Worm (Caenorhabditis elegans) whole organism, L3 larva: ENCODE data around the gene H13N06.7.

Experiments
- R02D3.7 ChIP-seq: fragments of 150-350 bp; optimal IDR thresholded peaks from 2 replicates; lab custom pipeline; 2014; ENCODE audit warnings: missing biosample characterization, missing genetic modification characterization
- aly-2 ChIP-seq: fragments of 150-350 bp; optimal IDR thresholded peaks from 2 replicates; lab custom pipeline; 2014; ENCODE audit warnings: missing biosample characterization, missing genetic modification characterization
- ceh-16 ChIP-seq: sonication (generic microtip); optimal IDR thresholded peaks from 2 replicates; lab custom pipeline; 2017; ENCODE audit warnings: missing biosample characterization, missing genetic modification characterization
- ceh-28 ChIP-seq: fragments of 150-350 bp; optimal IDR thresholded peaks from 2 replicates; lab custom pipeline; 2014; ENCODE audit warnings: missing biosample characterization, missing genetic modification reagents, missing genetic modification characterization
- ceh-82 ChIP-seq: fragments of 150-350 bp; optimal IDR thresholded peaks from 2 replicates; lab custom pipeline; 2014; ENCODE audit warnings: missing biosample characterization, missing genetic modification characterization
- ceh-9 ChIP-seq: sonication (generic microtip); optimal IDR thresholded peaks from 2 replicates; lab custom pipeline; 2018; ENCODE audit warnings: missing biosample characterization, missing genetic modification characterization
- egl-27 ChIP-seq: sonication (generic microtip); optimal IDR thresholded peaks from 4 replicates; lab custom pipeline; 2017; ENCODE audit warnings: missing biosample characterization, missing genetic modification reagents, missing genetic modification characterization
- egl-5 ChIP-seq: fragments of 150-350 bp; optimal IDR thresholded peaks from 2 replicates; lab custom pipeline; 2017; ENCODE audit warnings: missing biosample characterization, missing genetic modification reagents, missing genetic modification characterization, inconsistent platforms
- elt-1 ChIP-seq: fragments of 150-350 bp; optimal IDR thresholded peaks from 2 replicates; lab custom pipeline; 2014; ENCODE audit warnings: missing biosample characterization, missing genetic modification characterization
- elt-3 ChIP-seq, 3 experiments: fragments of 150-350 bp in 1 of 3; sonication (generic microtip) in 2 of 3; optimal IDR thresholded peaks; 2 replicates in 2 of 3; 4 replicates in 1 of 3; lab custom pipeline; 2014 to 2017; ENCODE audit warnings: missing biosample characterization in 3 of 3, missing genetic modification characterization in 3 of 3
- eor-1 ChIP-seq, 2 experiments: fragments of 150-350 bp; optimal IDR thresholded peaks; 2 replicates each; lab custom pipeline; 2014 to 2018; ENCODE audit warnings: missing biosample characterization in 2 of 2, missing genetic modification characterization in 2 of 2
- fkh-10 ChIP-seq: sonication (generic microtip); optimal IDR thresholded peaks from 2 replicates; lab custom pipeline; 2017; ENCODE audit warnings: missing biosample characterization, missing genetic modification reagents, missing genetic modification characterization
- fkh-2 ChIP-seq: fragments of 150-350 bp; optimal IDR thresholded peaks from 2 replicates; lab custom pipeline; 2014; ENCODE audit warnings: missing biosample characterization, missing genetic modification reagents, missing genetic modification characterization
- hmg-11 ChIP-seq: sonication (generic microtip); optimal IDR thresholded peaks from 2 replicates; lab custom pipeline; 2016; ENCODE audit warnings: missing genetic modification characterization, missing compliant biosample characterization
- jun-1 ChIP-seq: fragments of 150-350 bp; optimal IDR thresholded peaks from 2 replicates; lab custom pipeline; 2014; ENCODE audit warnings: missing biosample characterization, missing genetic modification reagents, missing genetic modification characterization
- mdl-1 ChIP-seq: fragments of 150-350 bp; optimal IDR thresholded peaks from 2 replicates; lab custom pipeline; 2014; ENCODE audit warnings: missing biosample characterization, missing genetic modification characterization
- mml-1 ChIP-seq: fragments of 150-350 bp; sonication (generic microtip); optimal IDR thresholded peaks from 3 replicates; lab custom pipeline; 2014; ENCODE audit warnings: missing biosample characterization, missing genetic modification characterization
- nfya-1 ChIP-seq: sonication (generic microtip); optimal IDR thresholded peaks from 2 replicates; lab custom pipeline; 2017; ENCODE audit warnings: missing genetic modification characterization, mild to moderate bottlenecking, missing compliant biosample characterization, antibody characterized with exemption, moderate library complexity; ENCODE audit not compliant: insufficient read depth
- nhr-11 ChIP-seq: fragments of 150-350 bp; optimal IDR thresholded peaks from 2 replicates; lab custom pipeline; 2014; ENCODE audit warnings: missing biosample characterization, missing genetic modification characterization
- nhr-12 ChIP-seq: fragments of 150-350 bp; optimal IDR thresholded peaks from 2 replicates; lab custom pipeline; 2014; ENCODE audit warnings: missing biosample characterization, missing genetic modification characterization
- nhr-237 ChIP-seq: fragments of 150-350 bp; optimal IDR thresholded peaks from 2 replicates; lab custom pipeline; 2014; ENCODE audit warnings: missing biosample characterization, missing genetic modification characterization
- nhr-25 ChIP-seq: sonication (generic microtip); optimal IDR thresholded peaks from 2 replicates; lab custom pipeline; 2017; ENCODE audit warnings: missing biosample characterization, missing genetic modification characterization
- nhr-28 ChIP-seq: fragments of 150-350 bp; optimal IDR thresholded peaks from 2 replicates; lab custom pipeline; 2014; ENCODE audit warnings: missing biosample characterization, missing genetic modification characterization
- nhr-43 ChIP-seq: sonication (generic microtip); optimal IDR thresholded peaks from 2 replicates; lab custom pipeline; 2016; ENCODE audit warnings: mild to moderate bottlenecking, missing genetic modification characterization, missing compliant biosample characterization; ENCODE audit not compliant: poor library complexity, severe bottlenecking
- nhr-67 ChIP-seq: fragments of 150-350 bp; optimal IDR thresholded peaks from 2 replicates; lab custom pipeline; 2014; ENCODE audit warnings: missing biosample characterization, missing genetic modification characterization
- nhr-76 ChIP-seq: fragments of 150-350 bp; sonication (generic microtip); optimal IDR thresholded peaks from 5 replicates; lab custom pipeline; 2014; ENCODE audit warnings: missing biosample characterization, missing genetic modification characterization
- pqm-1 ChIP-seq: fragments of 150-350 bp; optimal IDR thresholded peaks from 2 replicates; lab custom pipeline; 2017; ENCODE audit warnings: missing biosample characterization, missing genetic modification characterization, inconsistent platforms
- skn-1 ChIP-seq: fragments of 150-350 bp; optimal IDR thresholded peaks from 2 replicates; lab custom pipeline; 2014; ENCODE audit warnings: missing biosample characterization, missing genetic modification characterization
- snpc-4 ChIP-seq: fragments of 150-350 bp; optimal IDR thresholded peaks from 2 replicates; lab custom pipeline; 2014; ENCODE audit warnings: missing biosample characterization, missing genetic modification characterization
- tbx-2 ChIP-seq: sonication (generic microtip); optimal IDR thresholded peaks from 2 replicates; lab custom pipeline; 2016; ENCODE audit warnings: mild to moderate bottlenecking, missing genetic modification characterization, missing compliant biosample characterization
- unc-62 ChIP-seq: fragments of 150-350 bp; sonication (generic microtip); optimal IDR thresholded peaks from 4 replicates; lab custom pipeline; 2014; ENCODE audit warnings: missing biosample characterization, missing genetic modification reagents, missing genetic modification characterization
- zag-1 ChIP-seq: fragments of 150-350 bp; optimal IDR thresholded peaks from 2 replicates; lab custom pipeline; 2014; ENCODE audit warnings: missing biosample characterization, missing genetic modification characterization
- ztf-4 ChIP-seq: fragments of 150-350 bp; optimal IDR thresholded peaks from 2 replicates; lab custom pipeline; 2014; ENCODE audit warnings: missing biosample characterization, missing genetic modification characterization

The H13N06.7 gene

DNA sequence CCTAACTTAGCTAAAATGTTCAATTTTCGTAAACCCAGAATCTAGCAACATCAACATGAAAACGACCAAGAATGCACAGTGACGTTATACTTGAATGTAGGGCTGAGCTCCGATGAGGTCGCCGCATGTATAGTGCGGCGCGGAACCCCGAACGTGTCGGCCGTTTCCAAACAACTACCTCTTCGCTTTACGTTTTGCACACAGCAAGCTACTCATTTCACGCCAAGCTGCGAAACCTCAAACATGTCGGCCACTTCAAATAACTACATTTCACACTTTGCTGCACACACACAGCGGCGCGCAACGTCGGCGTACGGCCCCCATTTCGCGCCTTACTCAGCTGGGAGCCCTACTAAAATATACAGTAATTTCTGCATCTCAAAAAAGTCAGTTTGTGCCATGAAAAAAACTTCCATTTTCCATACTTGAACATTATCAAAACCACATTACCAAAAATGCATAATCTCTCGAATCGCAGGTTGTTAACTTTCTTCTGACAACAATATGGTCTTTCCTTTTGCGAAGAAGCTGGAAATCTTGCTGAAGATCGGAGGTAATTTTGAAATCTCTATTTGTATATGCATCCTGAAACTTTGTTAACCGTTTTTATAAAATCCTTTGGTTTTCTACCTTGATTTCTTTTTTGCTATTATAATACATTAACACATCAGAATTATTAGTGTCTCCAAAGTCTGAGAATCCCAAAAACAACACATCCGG is at the start of gene H13N06.7:
TSS of gene H13N06.7 (plus strand) at position 670 of the 720 bp plus-strand sequence.
- no peak for TF ChIP-seq nhr-237

DNA sequence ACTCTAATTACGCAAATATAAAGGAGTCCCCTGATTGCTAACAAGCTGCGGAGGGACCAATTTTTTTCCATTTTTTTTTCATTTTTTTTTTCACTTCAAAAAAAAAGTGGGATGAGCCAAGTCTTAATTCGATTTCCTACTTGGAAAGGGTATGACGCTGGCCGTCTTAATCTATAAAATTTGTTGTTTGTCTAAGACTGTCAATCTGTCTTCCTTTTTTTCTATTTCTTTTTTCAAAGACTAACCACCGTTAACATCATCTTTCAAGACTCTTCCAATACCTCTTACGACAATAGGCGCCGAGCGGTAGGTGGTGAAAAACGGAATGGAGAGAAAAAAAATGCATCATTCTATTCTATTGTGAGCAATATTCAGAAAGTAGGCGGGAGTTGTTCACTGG is 37.9 kb upstream of the H13N06.7 start:
- TF ChIP-seq ceh-28 (tag; lab: Kevin White, UChicago) (no peak), elt-1 (tag; lab: Kevin White, UChicago) (no peak), elt-3 (tag; optimal IDR thresholded peaks at IDR 0.05; lab: Kevin White, UChicago) (no peak), pqm-1 (tag; lab: Kevin White, UChicago) (no peak), nhr-43 (tag; lab: Kevin White, UChicago) (no peak), ceh-16 (tag; lab: Kevin White, UChicago) (no peak), fkh-2 (tag; lab: Kevin White, UChicago) (no peak), mml-1 (no peak), unc-62 (no peak), R02D3.7 (tag; lab: Kevin White, UChicago) (no peak), ceh-9 (tag; lab: Kevin White, UChicago) (no peak), nhr-67 (tag; lab: Kevin White, UChicago) (no peak), eor-1 (tag; optimal IDR thresholded peaks at IDR 0.05; lab: Kevin White, UChicago) (no peak), nhr-11 (tag; lab: Kevin White, UChicago) (no peak), nfya-1 (tag; lab: Kevin White, UChicago) (no peak), nhr-76 (no peak)
- TF ChIP-seq, all 47 proteins: peak for 0

DNA sequence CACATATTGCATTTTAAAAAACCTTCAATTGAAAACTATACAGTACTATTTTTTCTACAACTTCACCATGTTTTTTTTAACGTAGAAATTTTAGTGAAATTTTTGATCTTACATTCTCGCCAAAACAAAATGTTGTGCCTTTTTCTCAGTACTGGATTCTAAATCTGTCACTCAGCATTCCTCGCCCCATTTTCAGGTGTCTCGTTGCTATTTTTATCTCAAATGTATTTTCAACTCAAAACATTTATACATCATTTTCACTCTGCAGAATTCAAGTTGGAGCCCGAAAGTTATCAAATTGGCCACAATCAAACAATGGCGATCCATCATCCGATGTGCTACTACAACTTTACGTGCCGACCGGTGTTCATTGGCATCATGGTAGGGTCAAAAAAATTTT is 36.9 kb upstream of the H13N06.7 start, which contains the start of gene sprr-1:
TSS of gene sprr-1 (plus strand) at position 269 of the 400 bp plus-strand sequence.
- TF ChIP-seq hmg-11 (tag; lab: Kevin White, UChicago) (no peak), fkh-10 (GFP tag; lab: Kevin White, UChicago) (no peak), ceh-28 (tag; lab: Kevin White, UChicago) (no peak), unc-62 (no peak), pqm-1 (tag; lab: Kevin White, UChicago) (no peak), nhr-28 (tag; lab: Kevin White, UChicago) (no peak), aly-2 (tag; lab: Kevin White, UChicago) (no peak), zag-1 (tag; lab: Kevin White, UChicago) (no peak), nfya-1 (tag; lab: Kevin White, UChicago) (no peak)

DNA sequence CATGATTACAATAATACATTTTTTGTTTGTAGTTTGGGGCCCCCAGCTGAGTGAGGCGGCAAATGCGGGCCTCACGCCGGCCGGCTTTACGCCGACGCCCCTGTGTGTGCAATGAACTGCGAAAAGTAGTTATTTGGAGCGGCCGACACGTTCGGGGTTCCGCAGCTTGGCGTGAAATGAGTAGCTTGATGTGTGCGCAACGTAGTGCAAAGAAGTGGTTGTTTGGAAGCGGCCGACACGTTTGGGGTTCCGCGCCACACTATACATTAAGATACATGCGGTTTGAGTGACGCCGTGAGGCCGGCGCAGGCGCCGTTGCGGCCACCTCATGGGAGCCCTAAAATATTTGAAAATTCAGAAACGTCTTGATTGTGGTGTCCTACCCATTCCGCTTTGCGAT is 34.3 kb upstream of the H13N06.7 start:
- TF ChIP-seq eor-1 (tag; optimal IDR thresholded peaks at IDR 0.05; lab: Kevin White, UChicago) (no peak), nhr-76 (no peak), ztf-4 (tag; lab: Kevin White, UChicago) (no peak), nhr-12 (tag; lab: Kevin White, UChicago) (no peak), mdl-1 (tag; lab: Kevin White, UChicago) (no peak), egl-27 (tag; lab: Kevin White, UChicago) (no peak), nhr-43 (tag; lab: Kevin White, UChicago) (no peak), ceh-16 (tag; lab: Kevin White, UChicago) (no peak), jun-1 (tag; lab: Kevin White, UChicago) (no peak), ceh-82 (no peak), tbx-2 (tag; lab: Kevin White, UChicago) (no peak), nhr-25 (tag; lab: Kevin White, UChicago) (no peak), elt-1 (tag; lab: Kevin White, UChicago) (no peak), skn-1 (tag; lab: Kevin White, UChicago) (no peak), snpc-4 (tag; lab: Kevin White, UChicago) (no peak), aly-2 (tag; lab: Kevin White, UChicago) (no peak), egl-5 (tag; lab: Kevin White, UChicago) (no peak)
